Worm (Caenorhabditis elegans) whole organism, L1 larva: ENCODE results near the gene zhit-2.
A peak's percentile ranks its signal among the peaks of the same experiment; 100 is the strongest.

Experiments
- aha-1 ChIP-seq: fragments of 150-350 bp; optimal IDR thresholded peaks from 2 replicates; lab custom pipeline; 2014; ENCODE audit warnings: missing biosample characterization, missing genetic modification characterization
- alr-1 ChIP-seq: fragments of 200-800 bp; sonication (Bioruptor generic); optimal IDR thresholded peaks from 2 replicates; lab custom pipeline; 2018; ENCODE audit warnings: borderline replicate concordance, mild to moderate bottlenecking, missing genetic modification characterization, missing compliant biosample characterization
- aly-2 ChIP-seq: fragments of 150-350 bp; optimal IDR thresholded peaks from 2 replicates; lab custom pipeline; 2014; ENCODE audit warnings: missing biosample characterization, missing genetic modification characterization
- ama-1 ChIP-seq: fragments of 150-350 bp; optimal IDR thresholded peaks from 2 replicates; lab custom pipeline; 2014
- ceh-82 ChIP-seq, 3 experiments: fragments of 150-350 bp in 1 of 3; sonication (generic microtip) in 2 of 3; optimal IDR thresholded peaks; 2 replicates each; lab custom pipeline; 2014 to 2017; ENCODE audit warnings: missing biosample characterization in 3 of 3, missing genetic modification characterization in 3 of 3
- ceh-88 ChIP-seq: fragments of 200-800 bp; sonication (Bioruptor generic); IDR thresholded peaks from 2 replicates; pipeline ENCODE4 v1.3.6; 2022; ENCODE audit warnings: missing genetic modification characterization, missing compliant biosample characterization
- ceh-90 ChIP-seq: sonication (generic microtip); optimal IDR thresholded peaks from 2 replicates; lab custom pipeline; 2016; ENCODE audit warnings: missing genetic modification characterization, missing compliant biosample characterization
- ces-1 ChIP-seq: fragments of 150-350 bp; optimal IDR thresholded peaks from 2 replicates; lab custom pipeline; 2014; ENCODE audit warnings: missing biosample characterization, missing genetic modification reagents, missing genetic modification characterization
- dsc-1 ChIP-seq: sonication (generic microtip); optimal IDR thresholded peaks from 2 replicates; lab custom pipeline; 2016; ENCODE audit warnings: mild to moderate bottlenecking, missing genetic modification characterization, missing compliant biosample characterization
- efl-1 ChIP-seq, 4 experiments: fragments of 150-350 bp; optimal IDR thresholded peaks in 3 of 4; peaks in 1 of 4; 1 replicate in 1 of 4; 2 replicates in 3 of 4; lab custom pipeline; 2014; ENCODE audit warnings: missing biosample characterization in 2 of 4, missing genetic modification characterization in 2 of 4, missing genetic modification reagents in 2 of 4
- efl-3 ChIP-seq: fragments of 200-800 bp; sonication (Bioruptor generic); optimal IDR thresholded peaks from 2 replicates; lab custom pipeline; 2018; ENCODE audit warnings: mild to moderate bottlenecking, missing genetic modification characterization, missing compliant biosample characterization
- egl-13 ChIP-seq: sonication (generic microtip); optimal IDR thresholded peaks from 2 replicates; lab custom pipeline; 2016; ENCODE audit warnings: missing genotype, missing genetic modification reagents, missing genetic modification characterization, missing compliant biosample characterization
- egl-27 ChIP-seq, 2 experiments: fragments of 150-350 bp in 1 of 2; sonication (generic microtip); optimal IDR thresholded peaks; 3 replicates each; lab custom pipeline; 2017 to 2018; ENCODE audit warnings: missing biosample characterization in 2 of 2, missing genetic modification characterization in 2 of 2, missing genetic modification reagents in 2 of 2
- fkh-10 ChIP-seq: sonication (generic microtip); optimal IDR thresholded peaks from 2 replicates; lab custom pipeline; 2017; ENCODE audit warnings: missing biosample characterization, missing genetic modification reagents, missing genetic modification characterization
- fkh-8 ChIP-seq: sonication (generic microtip); optimal IDR thresholded peaks from 2 replicates; lab custom pipeline; 2016; ENCODE audit warnings: mild to moderate bottlenecking, missing genetic modification characterization, missing compliant biosample characterization
- grh-1 ChIP-seq: fragments of 200-800 bp; sonication (Bioruptor generic); IDR thresholded peaks from 2 replicates; pipeline ENCODE4 v1.3.6; 2022; ENCODE audit warnings: missing genetic modification reagents, missing genetic modification characterization, missing compliant biosample characterization
- hlh-17 ChIP-seq: fragments of 200-800 bp; sonication (Bioruptor generic); optimal IDR thresholded peaks from 2 replicates; lab custom pipeline; 2018; ENCODE audit warnings: missing genetic modification characterization, mild to moderate bottlenecking, missing compliant biosample characterization, moderate library complexity, borderline replicate concordance
- hpl-2 ChIP-seq: fragments of 150-350 bp; optimal IDR thresholded peaks from 2 replicates; lab custom pipeline; 2014; ENCODE audit warnings: missing biosample characterization, missing genetic modification reagents, missing genetic modification characterization
- irx-1 ChIP-seq: sonication (generic microtip); optimal IDR thresholded peaks from 2 replicates; lab custom pipeline; 2016; ENCODE audit warnings: missing genetic modification characterization, missing compliant biosample characterization
- jun-1 ChIP-seq: fragments of 150-350 bp; optimal IDR thresholded peaks from 2 replicates; lab custom pipeline; 2014; ENCODE audit warnings: missing biosample characterization, missing genetic modification reagents, missing genetic modification characterization
- lin-13 ChIP-seq: fragments of 150-350 bp; optimal IDR thresholded peaks from 2 replicates; lab custom pipeline; 2014; ENCODE audit warnings: missing biosample characterization, missing genetic modification reagents, missing genetic modification characterization
- lin-14 ChIP-seq: fragments of 200-800 bp; sonication (Bioruptor generic); optimal IDR thresholded peaks from 2 replicates; lab custom pipeline; 2018; ENCODE audit warnings: mild to moderate bottlenecking, missing genetic modification characterization, moderate library complexity, missing compliant biosample characterization
- lin-35 ChIP-seq, 2 experiments: fragments of 150-350 bp; optimal IDR thresholded peaks; 2 replicates each; lab custom pipeline; 2014; ENCODE audit warnings: missing biosample characterization in 2 of 2, missing genetic modification characterization in 2 of 2, missing genetic modification reagents in 2 of 2
- lin-39 ChIP-seq: fragments of 150-350 bp; optimal IDR thresholded peaks from 2 replicates; lab custom pipeline; 2014; ENCODE audit warnings: missing biosample characterization, missing genetic modification reagents, missing genetic modification characterization
- lir-3 ChIP-seq: sonication (generic microtip); optimal IDR thresholded peaks from 2 replicates; lab custom pipeline; 2016; ENCODE audit warnings: mild to moderate bottlenecking, missing genetic modification characterization, moderate library complexity, missing compliant biosample characterization; ENCODE audit not compliant: poor library complexity
- lsy-2 ChIP-seq, 2 experiments: fragments of 150-350 bp; optimal IDR thresholded peaks; 2 replicates each; lab custom pipeline; 2014; ENCODE audit warnings: missing biosample characterization in 2 of 2, missing genetic modification characterization in 2 of 2
- mab-9 ChIP-seq: fragments of 200-800 bp; sonication (Bioruptor generic); IDR thresholded peaks from 2 replicates; pipeline ENCODE4 v1.3.6; 2022; ENCODE audit warnings: missing genetic modification reagents, missing genetic modification characterization, missing compliant biosample characterization
- mep-1 ChIP-seq: fragments of 150-350 bp; optimal IDR thresholded peaks from 2 replicates; lab custom pipeline; 2014; ENCODE audit warnings: missing biosample characterization, missing genetic modification characterization
- nhr-19 ChIP-seq: fragments of 200-800 bp; sonication (Bioruptor generic); conservative IDR thresholded peaks from 2 replicates; pipeline ENCODE4 v1.3.6; 2022; ENCODE audit warnings: missing genetic modification characterization, missing compliant biosample characterization
- nhr-28 ChIP-seq: fragments of 150-350 bp; optimal IDR thresholded peaks from 2 replicates; lab custom pipeline; 2014; ENCODE audit warnings: missing biosample characterization, missing genetic modification characterization
- nhr-71 ChIP-seq: sonication (generic microtip); optimal IDR thresholded peaks from 2 replicates; lab custom pipeline; 2016; ENCODE audit warnings: mild to moderate bottlenecking, missing genetic modification characterization, moderate library complexity, missing compliant biosample characterization
- nhr-90 ChIP-seq: sonication (generic microtip); optimal IDR thresholded peaks from 2 replicates; lab custom pipeline; 2016; ENCODE audit warnings: mild to moderate bottlenecking, missing genetic modification characterization, missing compliant biosample characterization; ENCODE audit not compliant: poor library complexity
- pax-3 ChIP-seq: fragments of 200-800 bp; sonication (Bioruptor generic); optimal IDR thresholded peaks from 2 replicates; lab custom pipeline; 2018; ENCODE audit warnings: mild to moderate bottlenecking, missing genetic modification characterization, moderate library complexity, missing compliant biosample characterization
- rnt-1 ChIP-seq: sonication (generic microtip); optimal IDR thresholded peaks from 2 replicates; lab custom pipeline; 2016; ENCODE audit warnings: mild to moderate bottlenecking, missing genetic modification characterization, moderate library complexity, missing compliant biosample characterization
- skn-1 ChIP-seq: fragments of 150-350 bp; optimal IDR thresholded peaks from 2 replicates; lab custom pipeline; 2014; ENCODE audit warnings: missing biosample characterization, missing genetic modification characterization
- snu-23 ChIP-seq: sonication (generic microtip); optimal IDR thresholded peaks from 2 replicates; lab custom pipeline; 2016; ENCODE audit warnings: missing genetic modification characterization, missing compliant biosample characterization
- sox-4 ChIP-seq: sonication (generic microtip); optimal IDR thresholded peaks from 2 replicates; lab custom pipeline; 2016; ENCODE audit warnings: missing genetic modification characterization, missing compliant biosample characterization
- swsn-7 ChIP-seq: sonication (generic microtip); optimal IDR thresholded peaks from 2 replicates; lab custom pipeline; 2016; ENCODE audit warnings: missing genetic modification characterization, missing compliant biosample characterization
- tbx-2 ChIP-seq: sonication (generic microtip); optimal IDR thresholded peaks from 2 replicates; lab custom pipeline; 2016; ENCODE audit warnings: missing genetic modification characterization, missing compliant biosample characterization
- tlp-1 ChIP-seq: fragments of 150-350 bp; optimal IDR thresholded peaks from 2 replicates; lab custom pipeline; 2014; ENCODE audit warnings: missing biosample characterization, missing genetic modification characterization
- unc-130 ChIP-seq: fragments of 150-350 bp; optimal IDR thresholded peaks from 2 replicates; lab custom pipeline; 2017; ENCODE audit warnings: missing biosample characterization, missing genetic modification characterization, inconsistent platforms
- unc-30 ChIP-seq: sonication (generic microtip); optimal IDR thresholded peaks from 2 replicates; lab custom pipeline; 2017; ENCODE audit warnings: missing biosample characterization, missing genetic modification characterization
- unc-62 ChIP-seq: fragments of 150-350 bp; optimal IDR thresholded peaks from 2 replicates; lab custom pipeline; 2014; ENCODE audit warnings: missing biosample characterization, missing genetic modification reagents, missing genetic modification characterization
- unc-86 ChIP-seq: sonication (generic microtip); optimal IDR thresholded peaks from 2 replicates; lab custom pipeline; 2016; ENCODE audit warnings: missing genetic modification characterization, missing compliant biosample characterization
- unc-98 ChIP-seq: fragments of 200-800 bp; sonication (Bioruptor generic); IDR thresholded peaks from 2 replicates; pipeline ENCODE4 v1.3.6; 2022; ENCODE audit warnings: missing genetic modification characterization, missing compliant biosample characterization
- vab-15 ChIP-seq: sonication (generic microtip); optimal IDR thresholded peaks from 2 replicates; lab custom pipeline; 2017; ENCODE audit warnings: missing genotype, mild to moderate bottlenecking, missing genetic modification characterization, missing compliant biosample characterization
- xbp-1 ChIP-seq: sonication (generic microtip); optimal IDR thresholded peaks from 2 replicates; lab custom pipeline; 2016; ENCODE audit warnings: missing genetic modification characterization, missing compliant biosample characterization
- zag-1 ChIP-seq: fragments of 150-350 bp; optimal IDR thresholded peaks from 2 replicates; lab custom pipeline; 2014; ENCODE audit warnings: missing biosample characterization, missing genetic modification characterization
- ztf-4 ChIP-seq: fragments of 150-350 bp; optimal IDR thresholded peaks from 2 replicates; lab custom pipeline; 2014; ENCODE audit warnings: missing biosample characterization, missing genetic modification characterization

The zhit-2 gene

ce11 chrIII:4240126-4240525, 4.1 kb downstream of the zhit-2 start (continued):
- TF ChIP-seq efl-3 (GFP tag; lab: Kevin White, UChicago) (no peak), ceh-88 (GFP tag; lab: Robert Waterston, UW) (no peak), unc-86 (tag; lab: Kevin White, UChicago) (no peak), aha-1 (tag; lab: Kevin White, UChicago) (no peak), lin-39 (tag; lab: Kevin White, UChicago) (no peak), nhr-19 (GFP tag; lab: Robert Waterston, UW) (no peak), mab-9 (GFP tag; lab: Robert Waterston, UW) (no peak), nhr-90 (tag; lab: Kevin White, UChicago) (no peak), unc-98 (GFP tag; lab: Robert Waterston, UW) (no peak), zag-1 (no peak), vab-15 (no peak), ama-1 (lab: Kevin White, UChicago) (no peak), lsy-2 (tag; optimal IDR thresholded peaks at IDR 0.05; lab: Kevin White, UChicago) (peak in 1 of 2 experiments; percentile 3), lin-14 (GFP tag; lab: Kevin White, UChicago) (no peak), egl-27 (tag; optimal IDR thresholded peaks at IDR 0.05; lab: Kevin White, UChicago) (no peak), efl-1 (optimal IDR thresholded peaks at IDR 0.05; lab: Kevin White, UChicago) (no peak), efl-1 (GFP tag; optimal IDR thresholded peaks at IDR 0.05 in 1 of 2; lab: Kevin White, UChicago) (peak in 1 of 2 experiments; percentile 90), unc-62 (no peak), rnt-1 (tag; lab: Kevin White, UChicago) (no peak), lir-3 (tag; lab: Kevin White, UChicago) (no peak), snu-23 (no peak), sox-4 (tag; lab: Kevin White, UChicago) (no peak)

- TF ChIP-seq ceh-88 (GFP tag; lab: Robert Waterston, UW) = peak; percentile 65; the same call in 1 of the 2 replicates
- peak; percentile 91 for TF ChIP-seq lin-13 (GFP tag; lab: Kevin White, UChicago)
- no peak for TF ChIP-seq unc-30
- 0 out of 2 replicates have a peak, but pooled peaks have one; percentile 25 for TF ChIP-seq mab-9 (GFP tag; lab: Robert Waterston, UW)
- TF ChIP-seq fkh-10 (GFP tag; lab: Kevin White, UChicago) = peak; percentile 95
- peak; percentile 89 for TF ChIP-seq irx-1 (tag; lab: Kevin White, UChicago)
- peak; percentile 88 to 90 for TF ChIP-seq lsy-2 (tag; optimal IDR thresholded peaks at IDR 0.05; lab: Kevin White, UChicago)
- peak; percentile 80 for TF ChIP-seq pax-3 (tag; lab: Kevin White, UChicago)
- TF ChIP-seq aly-2 (tag; lab: Kevin White, UChicago) = no peak
- peak; percentile 94 for TF ChIP-seq ztf-4 (tag; lab: Kevin White, UChicago)
- TF ChIP-seq swsn-7 (tag; lab: Kevin White, UChicago) = peak; percentile 93
- TF ChIP-seq vab-15 = no peak
- TF ChIP-seq grh-1 (GFP tag; lab: Robert Waterston, UW) = peak; percentile 81
- TF ChIP-seq tlp-1 = no peak
- peak; percentile 80 to 84 for TF ChIP-seq efl-1 (optimal IDR thresholded peaks at IDR 0.05; lab: Kevin White, UChicago)
- peak; percentile 65 to 95 for TF ChIP-seq efl-1 (GFP tag; optimal IDR thresholded peaks at IDR 0.05 in 1 of 2; lab: Kevin White, UChicago)
- TF ChIP-seq xbp-1 = peak; percentile 92
- TF ChIP-seq tbx-2 (tag; lab: Kevin White, UChicago) = peak; percentile 93
- peak; percentile 80 for TF ChIP-seq nhr-28 (tag; lab: Kevin White, UChicago)
- no peak for TF ChIP-seq ceh-90 (tag; lab: Kevin White, UChicago)
- TF ChIP-seq egl-13 = peak; percentile 83
- peak; percentile 89 for TF ChIP-seq nhr-19 (GFP tag; lab: Robert Waterston, UW)
- no peak for TF ChIP-seq unc-62
- peak; percentile 92 for TF ChIP-seq mep-1 (tag; lab: Kevin White, UChicago)
- peak; percentile 72 to 79 (median 79) for TF ChIP-seq ceh-82 (tag; optimal IDR thresholded peaks at IDR 0.05; lab: Kevin White, UChicago)
- peak; percentile 98 for TF ChIP-seq nhr-71 (tag; lab: Kevin White, UChicago)
- peak; percentile 97 for TF ChIP-seq fkh-8 (tag; lab: Kevin White, UChicago)
- TF ChIP-seq hlh-17 (GFP tag; lab: Kevin White, UChicago) = no peak
- peak; percentile 85 for TF ChIP-seq dsc-1
- TF ChIP-seq unc-130 (tag; lab: Kevin White, UChicago) = peak; percentile 69
- TF ChIP-seq hpl-2 (GFP tag; lab: Kevin White, UChicago) = peak; percentile 72
- peak; percentile 80 for TF ChIP-seq skn-1 (tag; lab: Kevin White, UChicago)
- no peak for TF ChIP-seq alr-1 (tag; lab: Kevin White, UChicago)
- TF ChIP-seq ces-1 (GFP tag; lab: Kevin White, UChicago) = no peak
- peak; percentile 79 to 87 for TF ChIP-seq lin-35 (GFP tag; optimal IDR thresholded peaks at IDR 0.05; lab: Kevin White, UChicago)
- peak; percentile 94 for TF ChIP-seq jun-1
- TF ChIP-seq lin-14 (GFP tag; lab: Kevin White, UChicago) = peak; percentile 99
These were observed 6.5 kb downstream of the zhit-2 start for ce11 chrIII:4237660-4238059.
